Worm (Caenorhabditis elegans): ENCODE results near the gene ceh-54.

DNA sequence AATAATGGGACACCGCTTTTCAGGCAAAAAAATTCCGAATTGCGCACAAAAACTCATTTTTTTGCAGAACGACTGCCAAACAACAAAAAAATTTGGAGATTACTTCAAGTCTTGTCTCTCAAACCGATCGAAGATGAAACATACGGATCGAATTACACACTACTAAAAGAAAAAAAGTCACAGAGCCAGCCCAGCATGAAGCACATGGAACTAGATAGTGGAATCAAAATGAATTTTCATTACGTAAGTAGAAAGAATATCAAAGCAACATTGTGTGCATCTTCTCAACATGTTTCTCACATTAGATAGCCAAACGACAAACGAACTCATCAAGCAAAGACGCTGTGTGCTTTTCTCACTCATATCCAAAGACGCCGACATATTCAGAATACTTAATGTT lies 27.1 kb upstream of the ceh-54 start:
- TF ChIP-seq nhr-76 (tag; optimal IDR thresholded peaks at IDR 0.05) (no peak), unc-62 (GFP tag; optimal IDR thresholded peaks at IDR 0.05) (no peak), skn-1 (tag; optimal IDR thresholded peaks at IDR 0.05) (no peak), nhr-11 (tag; optimal IDR thresholded peaks at IDR 0.05) (no peak), nhr-237 (tag; optimal IDR thresholded peaks at IDR 0.05) (no peak), elt-3 (tag; optimal IDR thresholded peaks at IDR 0.05) (no peak), nhr-90 (tag; optimal IDR thresholded peaks at IDR 0.05; ENCODE audit: poor library complexity) (no peak), unc-130 (tag; optimal IDR thresholded peaks at IDR 0.05) (no peak)

Data from whole organism, L1 larva.